Fruit fly (Drosophila melanogaster) whole organism, embryonic: ENCODE measurements around the gene galene.

Experiments
- Atf6 ChIP-seq: fragments of 200-800 bp; sonication (Bioruptor generic); IDR thresholded peaks from 2 replicates; pipeline ENCODE4 v1.3.6; 2022; ENCODE audit warnings: missing biosample characterization, missing genetic modification characterization
- B-H2 ChIP-seq: fragments of 200-800 bp; sonication (Bioruptor generic); optimal IDR thresholded peaks from 2 replicates; lab custom pipeline; 2018; ENCODE audit warnings: missing biosample characterization, mild to moderate bottlenecking, missing genetic modification characterization
- CG11456 ChIP-seq: fragments of 200-800 bp; sonication (Bioruptor generic); IDR thresholded peaks from 3 replicates; pipeline ENCODE4 v1.3.6; 2022; ENCODE audit warnings: missing biosample characterization, missing genetic modification characterization
- CG12219 ChIP-seq: fragments of 200-800 bp; sonication (Bioruptor generic); optimal IDR thresholded peaks from 3 replicates; lab custom pipeline; 2018; ENCODE audit warnings: missing biosample characterization, mild to moderate bottlenecking, missing genetic modification characterization
- CG12236 ChIP-seq: fragments of 200-800 bp; sonication (Bioruptor generic); optimal IDR thresholded peaks from 2 replicates; lab custom pipeline; 2016; ENCODE audit warnings: missing biosample characterization, missing genetic modification characterization
- CG13624 ChIP-seq: fragments of 200-800 bp; sonication (Bioruptor generic); optimal IDR thresholded peaks from 2 replicates; lab custom pipeline; 2016; ENCODE audit warnings: missing biosample characterization, missing genetic modification characterization
- CG14710 ChIP-seq: fragments of 200-800 bp; sonication (Bioruptor generic); optimal IDR thresholded peaks from 3 replicates; lab custom pipeline; 2019; ENCODE audit warnings: missing biosample characterization, mild to moderate bottlenecking, missing genetic modification characterization, moderate library complexity
- CG15011 ChIP-seq: fragments of 200-800 bp; sonication (Bioruptor generic); optimal IDR thresholded peaks from 3 replicates; lab custom pipeline; 2018; ENCODE audit warnings: missing biosample characterization, mild to moderate bottlenecking, missing genetic modification characterization
- CG16815 ChIP-seq: fragments of 200-800 bp; sonication (Bioruptor generic); optimal IDR thresholded peaks from 3 replicates; lab custom pipeline; 2017; ENCODE audit warnings: missing biosample characterization, mild to moderate bottlenecking, missing genetic modification characterization
- CG1832 ChIP-seq: fragments of 200-800 bp; sonication (Bioruptor generic); optimal IDR thresholded peaks from 2 replicates; lab custom pipeline; 2017; ENCODE audit warnings: missing biosample characterization, mild to moderate bottlenecking, missing genetic modification characterization, inconsistent platforms
- CG34224 ChIP-seq: fragments of 200-800 bp; sonication (Bioruptor generic); IDR thresholded peaks from 3 replicates; pipeline ENCODE4 v1.3.6; 2022; ENCODE audit warnings: missing biosample characterization, missing genetic modification characterization; ENCODE audit not compliant: partially characterized antibody
- CG3995 ChIP-seq: fragments of 200-800 bp; sonication (Bioruptor generic); optimal IDR thresholded peaks from 3 replicates; lab custom pipeline; 2016; ENCODE audit warnings: missing biosample characterization, missing genetic modification characterization
- CG4328 ChIP-seq: fragments of 200-800 bp; sonication (Bioruptor generic); optimal IDR thresholded peaks from 3 replicates; lab custom pipeline; 2017; ENCODE audit warnings: missing biosample characterization, missing genetic modification reagents, missing genetic modification characterization
- CG9932 ChIP-seq: fragments of 200-800 bp; sonication (Bioruptor generic); IDR thresholded peaks from 2 replicates; pipeline ENCODE4 v1.3.6; 2022; ENCODE audit warnings: missing biosample characterization, missing genetic modification characterization
- Dfd ChIP-seq, 2 experiments: fragments of >200 bp; optimal IDR thresholded peaks; 2 replicates each; lab custom pipeline; 2017; ENCODE audit warnings: missing biosample characterization in 2 of 2, missing genetic modification characterization in 2 of 2
- Dp ChIP-seq: fragments of 200-800 bp; sonication (Bioruptor generic); optimal IDR thresholded peaks from 2 replicates; lab custom pipeline; 2018; ENCODE audit warnings: missing biosample characterization, mild to moderate bottlenecking, missing genetic modification characterization, moderate library complexity
- E2f1 ChIP-seq: fragments of 200-800 bp; sonication (Bioruptor generic); IDR thresholded peaks from 2 replicates; pipeline ENCODE4 v1.3.6; 2022; ENCODE audit warnings: missing biosample characterization, missing genetic modification characterization
- Ets97D ChIP-seq: fragments of 200-800 bp; sonication (Bioruptor generic); optimal IDR thresholded peaks from 3 replicates; lab custom pipeline; 2016; ENCODE audit warnings: missing biosample characterization, missing genetic modification characterization
- Fer1 ChIP-seq: fragments of 200-800 bp; sonication (Bioruptor generic); optimal IDR thresholded peaks from 2 replicates; lab custom pipeline; 2017; ENCODE audit warnings: missing biosample characterization, mild to moderate bottlenecking, missing genetic modification characterization
- Fer3 ChIP-seq: fragments of 200-800 bp; sonication (Bioruptor generic); optimal IDR thresholded peaks from 2 replicates; lab custom pipeline; 2018; ENCODE audit warnings: missing biosample characterization, mild to moderate bottlenecking, missing genetic modification characterization, moderate library complexity
- HHEX ChIP-seq: fragments of 200-800 bp; sonication (Bioruptor generic); optimal IDR thresholded peaks from 3 replicates; lab custom pipeline; 2017; ENCODE audit warnings: missing biosample characterization, mild to moderate bottlenecking, missing genetic modification characterization, missing genetic modification reagents
- Mrtf ChIP-seq: fragments of 200-800 bp; sonication (Bioruptor generic); IDR thresholded peaks from 3 replicates; pipeline ENCODE4 v1.3.6; 2022; ENCODE audit warnings: missing biosample characterization, missing genetic modification characterization
- NFAT ChIP-seq: fragments of 200-800 bp; sonication (Bioruptor generic); IDR thresholded peaks from 2 replicates; pipeline ENCODE4 v1.3.6; 2022; ENCODE audit warnings: missing biosample characterization, missing genetic modification characterization
- Rx ChIP-seq: fragments of 200-800 bp; sonication (Bioruptor generic); IDR thresholded peaks from 2 replicates; pipeline ENCODE4 v1.3.6; 2022; ENCODE audit warnings: missing biosample characterization, missing genetic modification characterization
- Spps ChIP-seq: fragments of 200-800 bp; sonication (Bioruptor generic); optimal IDR thresholded peaks from 2 replicates; lab custom pipeline; 2018; ENCODE audit warnings: missing biosample characterization, mild to moderate bottlenecking, missing genetic modification characterization
- Sry-δ ChIP-seq: fragments of 200-800 bp; sonication (Bioruptor generic); optimal IDR thresholded peaks from 2 replicates; lab custom pipeline; 2016; ENCODE audit warnings: missing biosample characterization, missing genetic modification characterization
- Trl ChIP-seq, 3 experiments: fragments of >200 bp in 2 of 3; fragments of 200-800 bp in 1 of 3; sonication (Bioruptor generic) in 1 of 3; optimal IDR thresholded peaks; 2 replicates in 1 of 3; 3 replicates in 2 of 3; lab custom pipeline; 2016 to 2017; ENCODE audit warnings: missing biosample characterization in 1 of 3, missing genetic modification characterization in 1 of 3
- abd-A ChIP-seq: fragments of 200-800 bp; sonication (Bioruptor generic); optimal IDR thresholded peaks from 3 replicates; lab custom pipeline; 2019; ENCODE audit warnings: missing biosample characterization, mild to moderate bottlenecking, missing genetic modification characterization, moderate library complexity
- bab2 ChIP-seq: fragments of 200-800 bp; sonication (Bioruptor generic); optimal IDR thresholded peaks from 2 replicates; lab custom pipeline; 2016; ENCODE audit warnings: missing biosample characterization, missing genetic modification characterization
- bbx ChIP-seq: fragments of 200-800 bp; sonication (Bioruptor generic); IDR thresholded peaks from 2 replicates; pipeline ENCODE4 v1.3.6; 2022; ENCODE audit warnings: missing biosample characterization, missing genetic modification characterization; ENCODE audit not compliant: partially characterized antibody
- caup ChIP-seq: fragments of 200-800 bp; sonication (Bioruptor generic); optimal IDR thresholded peaks from 3 replicates; lab custom pipeline; 2017; ENCODE audit warnings: missing biosample characterization, mild to moderate bottlenecking, missing genetic modification characterization, moderate library complexity; ENCODE audit not compliant: severe bottlenecking
- dysf ChIP-seq: fragments of 200-800 bp; sonication (Bioruptor generic); IDR thresholded peaks from 3 replicates; pipeline ENCODE4 v1.3.6; 2022; ENCODE audit warnings: missing biosample characterization, missing genetic modification characterization
- emc ChIP-seq: fragments of 200-800 bp; sonication (Bioruptor generic); optimal IDR thresholded peaks from 2 replicates; lab custom pipeline; 2016; ENCODE audit warnings: missing biosample characterization, missing genetic modification characterization
- gsb ChIP-seq: fragments of 200-800 bp; sonication (Bioruptor generic); IDR thresholded peaks from 2 replicates; pipeline ENCODE4 v1.3.6; 2022; ENCODE audit warnings: missing biosample characterization, missing genetic modification characterization
- klu ChIP-seq: fragments of 200-800 bp; sonication (Bioruptor generic); IDR thresholded peaks from 2 replicates; pipeline ENCODE4 v1.3.6; 2022; ENCODE audit warnings: missing biosample characterization, missing genetic modification characterization
- mam ChIP-seq: fragments of 200-800 bp; sonication (Bioruptor generic); optimal IDR thresholded peaks from 3 replicates; lab custom pipeline; 2016; ENCODE audit warnings: missing biosample characterization, missing genetic modification characterization
- pfk ChIP-seq: fragments of 200-800 bp; sonication (Bioruptor generic); optimal IDR thresholded peaks from 2 replicates; lab custom pipeline; 2018; ENCODE audit warnings: missing biosample characterization, mild to moderate bottlenecking, missing genetic modification characterization, moderate library complexity
- row ChIP-seq: fragments of 200-800 bp; sonication (Bioruptor generic); IDR thresholded peaks from 3 replicates; pipeline ENCODE4 v1.3.6; 2022; ENCODE audit warnings: missing biosample characterization, missing genetic modification characterization
- sc ChIP-seq, 3 experiments: fragments of >200 bp in 2 of 3; fragments of 200-800 bp in 1 of 3; sonication (Bioruptor generic) in 1 of 3; optimal IDR thresholded peaks; 2 replicates in 2 of 3; 3 replicates in 1 of 3; lab custom pipeline; 2017; ENCODE audit warnings: mild to moderate bottlenecking in 1 of 3, missing biosample characterization in 1 of 3, missing genetic modification characterization in 1 of 3, missing genetic modification reagents in 1 of 3
- sens-2 ChIP-seq: fragments of 200-800 bp; sonication (Bioruptor generic); IDR thresholded peaks from 2 replicates; pipeline ENCODE4 v1.3.6; 2022; ENCODE audit warnings: missing biosample characterization, missing genetic modification characterization
- sim ChIP-seq: fragments of 200-800 bp; sonication (Bioruptor generic); IDR thresholded peaks from 2 replicates; pipeline ENCODE4 v1.3.6; 2022; ENCODE audit warnings: missing biosample characterization, missing genetic modification characterization
- sisA ChIP-seq: fragments of 200-800 bp; sonication (Bioruptor generic); IDR thresholded peaks from 2 replicates; pipeline ENCODE4 v1.3.6; 2022; ENCODE audit warnings: missing biosample characterization, missing genetic modification characterization
- slp2 ChIP-seq: fragments of 200-800 bp; sonication (Bioruptor generic); optimal IDR thresholded peaks from 2 replicates; lab custom pipeline; 2016; ENCODE audit warnings: missing biosample characterization, missing genetic modification characterization
- sob ChIP-seq: fragments of 200-800 bp; sonication (Bioruptor generic); IDR thresholded peaks from 2 replicates; pipeline ENCODE4 v1.3.6; 2022; ENCODE audit warnings: missing biosample characterization, missing genetic modification characterization
- tgo ChIP-seq: fragments of 200-800 bp; sonication (Bioruptor generic); IDR thresholded peaks from 3 replicates; pipeline ENCODE4 v1.3.6; 2022; ENCODE audit warnings: missing biosample characterization, missing genetic modification characterization
- unpg ChIP-seq: fragments of 200-800 bp; sonication (Bioruptor generic); optimal IDR thresholded peaks from 3 replicates; lab custom pipeline; 2018; ENCODE audit warnings: missing biosample characterization, mild to moderate bottlenecking, missing genetic modification characterization, moderate library complexity
- wek ChIP-seq: fragments of 200-800 bp; sonication (Bioruptor generic); optimal IDR thresholded peaks from 3 replicates; lab custom pipeline; 2018; ENCODE audit warnings: missing biosample characterization, mild to moderate bottlenecking, missing genetic modification characterization, moderate library complexity
- zen ChIP-seq: fragments of 200-800 bp; sonication (Bioruptor generic); optimal IDR thresholded peaks from 3 replicates; lab custom pipeline; 2018; ENCODE audit warnings: missing biosample characterization, mild to moderate bottlenecking, missing genetic modification characterization, moderate library complexity
- zfh2 ChIP-seq: fragments of 200-800 bp; sonication (Bioruptor generic); optimal IDR thresholded peaks from 2 replicates; lab custom pipeline; 2016; ENCODE audit warnings: missing biosample characterization, missing genetic modification characterization

Gene galene

dm6 chr3L:1195868-1196552 is 39.5 kb upstream of the galene start, which contains the start of gene Aplip1 (continued):
- TF ChIP-seq CG15011 (GFP tag; lab: Kevin White, UChicago) (no peak), CG3995 (no peak), Mrtf (GFP tag; lab: Robert Waterston, UW) (no peak), bbx (no peak), Rx (GFP tag; lab: Robert Waterston, UW) (no peak), emc (no peak), slp2 (GFP tag; lab: Kevin White, UChicago) (no peak), tgo (no peak), CG9932 (GFP tag; lab: Robert Waterston, UW) (peak; percentile 28; the same call in 1 of the 2 replicates), Spps (tag; lab: Kevin White, UChicago) (no peak), zen (tag; lab: Kevin White, UChicago) (no peak), mam (GFP tag; lab: Kevin White, UChicago) (peak; percentile 50), CG11456 (GFP tag; lab: Robert Waterston, UW) (0 out of 3 replicates have a peak, but pooled peaks have one; percentile 61), CG13624 (GFP tag; lab: Kevin White, UChicago) (peak; percentile 3), CG12219 (GFP tag; lab: Kevin White, UChicago) (no peak), E2f1 (GFP tag; lab: Robert Waterston, UW) (peak; percentile 21; the same call in 1 of the 2 replicates), abd-A (tag; lab: Kevin White, UChicago) (no peak), Atf6 (GFP tag; lab: Robert Waterston, UW) (no peak), CG1832 (GFP tag; lab: Kevin White, UChicago) (no peak), Trl (optimal IDR thresholded peaks at IDR 0.05; lab: Kevin White, UChicago) (peak; percentile 47 to 55), Trl (GFP tag; optimal IDR thresholded peaks at IDR 0.05; lab: Kevin White, UChicago) (no peak), caup (GFP tag; lab: Kevin White, UChicago) (no peak), Fer1 (GFP tag; lab: Kevin White, UChicago) (peak; percentile 9), Sry-δ (no peak), CG14710 (no peak), wek (GFP tag; lab: Kevin White, UChicago) (no peak), sc (optimal IDR thresholded peaks at IDR 0.05; lab: Kevin White, UChicago) (no peak), sc (GFP tag; optimal IDR thresholded peaks at IDR 0.05; lab: Kevin White, UChicago) (no peak), row (peak; percentile 22; the same call in 1 of the 3 replicates), sob (GFP tag; lab: Robert Waterston, UW) (peak; percentile 63), gsb (no peak), dysf (GFP tag; lab: Robert Waterston, UW) (no peak), sim (no peak), klu (GFP tag; lab: Robert Waterston, UW) (no peak), B-H2 (no peak), bab2 (peak; percentile 39), CG34224 (GFP tag; lab: Robert Waterston, UW) (no peak), HHEX (no peak), Dfd (GFP tag; optimal IDR thresholded peaks at IDR 0.05; lab: Kevin White, UChicago) (no peak), Fer3 (tag; lab: Kevin White, UChicago) (peak; percentile 22), sisA (GFP tag; lab: Robert Waterston, UW) (0 out of 2 replicates have a peak, but pooled peaks have one; percentile 14), NFAT (GFP tag; lab: Robert Waterston, UW) (0 out of 2 replicates have a peak, but pooled peaks have one; percentile 33), Ets97D (GFP tag; lab: Kevin White, UChicago) (peak; percentile 39), zfh2 (GFP tag; lab: Kevin White, UChicago) (no peak), sens-2 (GFP tag; lab: Robert Waterston, UW) (no peak), CG12236 (GFP tag; lab: Kevin White, UChicago) (no peak), CG16815 (GFP tag; lab: Kevin White, UChicago) (no peak), CG4328 (no peak), Dp (GFP tag; lab: Kevin White, UChicago) (no peak), pfk (no peak), unpg (GFP tag; lab: Kevin White, UChicago) (no peak)
